Worm (Caenorhabditis elegans) whole organism, late embryonic: ENCODE results near the gene slc-25A29.
A peak's percentile ranks its signal among the peaks of the same experiment; 100 is the strongest.

Source experiments
- C08G9.2 ChIP-seq: sonication (generic microtip); optimal IDR thresholded peaks from 2 replicates; lab custom pipeline; 2016; ENCODE audit warnings: mild to moderate bottlenecking, missing genetic modification characterization, moderate library complexity, missing compliant biosample characterization
- C38D4.7 ChIP-seq: fragments of 200-800 bp; sonication (Bioruptor generic); optimal IDR thresholded peaks from 2 replicates; lab custom pipeline; 2018; ENCODE audit warnings: mild to moderate bottlenecking, missing genetic modification characterization, moderate library complexity, missing compliant biosample characterization
- K02D7.2 ChIP-seq: sonication (generic microtip); optimal IDR thresholded peaks from 2 replicates; lab custom pipeline; 2017; ENCODE audit warnings: mild to moderate bottlenecking, missing genetic modification characterization, missing compliant biosample characterization
- K09A11.1 ChIP-seq: sonication (generic microtip); optimal IDR thresholded peaks from 2 replicates; lab custom pipeline; 2017; ENCODE audit warnings: antibody characterized with exemption, mild to moderate bottlenecking, missing genetic modification characterization, missing compliant biosample characterization; ENCODE audit not compliant: insufficient read depth
- ahr-1 ChIP-seq: sonication (generic microtip); optimal IDR thresholded peaks from 2 replicates; lab custom pipeline; 2016; ENCODE audit warnings: missing genetic modification characterization, missing compliant biosample characterization
- ama-1 ChIP-seq: fragments of 150-350 bp; optimal IDR thresholded peaks from 2 replicates; lab custom pipeline; 2014
- ceh-22 ChIP-seq: sonication (generic microtip); optimal IDR thresholded peaks from 2 replicates; lab custom pipeline; 2017; ENCODE audit warnings: missing biosample characterization, missing genetic modification characterization
- ceh-24 ChIP-seq: sonication (generic microtip); optimal IDR thresholded peaks from 2 replicates; lab custom pipeline; 2016; ENCODE audit warnings: mild to moderate bottlenecking, missing genetic modification characterization, missing compliant biosample characterization
- ceh-30 ChIP-seq: fragments of 150-350 bp; optimal IDR thresholded peaks from 2 replicates; lab custom pipeline; 2014; ENCODE audit warnings: missing biosample characterization, missing genetic modification characterization
- ceh-34 ChIP-seq: sonication (generic microtip); optimal IDR thresholded peaks from 2 replicates; lab custom pipeline; 2016; ENCODE audit warnings: mild to moderate bottlenecking, missing genetic modification characterization, missing compliant biosample characterization
- ceh-45 ChIP-seq: fragments of 200-800 bp; sonication (Bioruptor generic); IDR thresholded peaks from 2 replicates; pipeline ENCODE4 v1.3.6; 2022; ENCODE audit warnings: missing genetic modification reagents, missing genetic modification characterization, missing compliant biosample characterization
- ceh-6 ChIP-seq: fragments of 200-800 bp; sonication (Bioruptor generic); optimal IDR thresholded peaks from 2 replicates; lab custom pipeline; 2018; ENCODE audit warnings: mild to moderate bottlenecking, missing genetic modification characterization, missing compliant biosample characterization
- ceh-9 ChIP-seq: sonication (generic microtip); optimal IDR thresholded peaks from 2 replicates; lab custom pipeline; 2016; ENCODE audit warnings: mild to moderate bottlenecking, missing genetic modification characterization, inconsistent platforms, missing compliant biosample characterization
- che-1 ChIP-seq: sonication (generic microtip); optimal IDR thresholded peaks from 2 replicates; lab custom pipeline; 2016; ENCODE audit warnings: mild to moderate bottlenecking, missing genetic modification characterization, missing compliant biosample characterization
- dmd-4 ChIP-seq: sonication (generic microtip); optimal IDR thresholded peaks from 2 replicates; lab custom pipeline; 2016; ENCODE audit warnings: borderline replicate concordance, missing genetic modification characterization, missing compliant biosample characterization
- elt-2 ChIP-seq: sonication (generic microtip); optimal IDR thresholded peaks from 2 replicates; lab custom pipeline; 2016; ENCODE audit warnings: missing genetic modification reagents, missing genetic modification characterization, missing compliant biosample characterization
- elt-4 ChIP-seq: sonication (generic microtip); optimal IDR thresholded peaks from 2 replicates; lab custom pipeline; 2016; ENCODE audit warnings: missing genetic modification characterization, missing compliant biosample characterization
- eyg-1 ChIP-seq: sonication (generic microtip); optimal IDR thresholded peaks from 2 replicates; lab custom pipeline; 2016; ENCODE audit warnings: missing genotype, missing genetic modification characterization, missing compliant biosample characterization
- fkh-6 ChIP-seq: sonication (generic microtip); optimal IDR thresholded peaks from 2 replicates; lab custom pipeline; 2016; ENCODE audit warnings: missing genetic modification characterization, missing compliant biosample characterization
- gmeb-2 ChIP-seq: sonication (generic microtip); optimal IDR thresholded peaks from 2 replicates; lab custom pipeline; 2016; ENCODE audit warnings: missing genetic modification characterization, inconsistent platforms, missing compliant biosample characterization
- hlh-30 ChIP-seq: sonication (generic microtip); optimal IDR thresholded peaks from 2 replicates; lab custom pipeline; 2017; ENCODE audit warnings: antibody characterized with exemption, missing genetic modification characterization, missing compliant biosample characterization; ENCODE audit not compliant: insufficient read depth
- hlh-8 ChIP-seq: sonication (generic microtip); optimal IDR thresholded peaks from 2 replicates; lab custom pipeline; 2016; ENCODE audit warnings: missing genotype, missing genetic modification characterization, missing compliant biosample characterization
- lim-6 ChIP-seq: sonication (generic microtip); optimal IDR thresholded peaks from 2 replicates; lab custom pipeline; 2016; ENCODE audit warnings: missing genetic modification characterization, missing compliant biosample characterization
- lin-11 ChIP-seq: fragments of 200-800 bp; sonication (Bioruptor generic); optimal IDR thresholded peaks from 2 replicates; lab custom pipeline; 2018; ENCODE audit warnings: mild to moderate bottlenecking, missing genetic modification characterization, missing compliant biosample characterization
- mec-3 ChIP-seq: sonication (generic microtip); optimal IDR thresholded peaks from 2 replicates; lab custom pipeline; 2016; ENCODE audit warnings: borderline replicate concordance, missing genetic modification characterization, missing compliant biosample characterization
- nfya-1 ChIP-seq: sonication (generic microtip); optimal IDR thresholded peaks from 2 replicates; lab custom pipeline; 2017; ENCODE audit warnings: missing genetic modification characterization, mild to moderate bottlenecking, missing compliant biosample characterization, antibody characterized with exemption, moderate library complexity
- nhr-232 ChIP-seq: sonication (generic microtip); optimal IDR thresholded peaks from 2 replicates; lab custom pipeline; 2016; ENCODE audit warnings: missing genetic modification characterization, missing compliant biosample characterization
- odd-2 ChIP-seq: sonication (generic microtip); optimal IDR thresholded peaks from 2 replicates; lab custom pipeline; 2017; ENCODE audit warnings: antibody characterized with exemption, mild to moderate bottlenecking, missing genetic modification characterization, missing compliant biosample characterization
- pag-3 ChIP-seq: sonication (generic microtip); optimal IDR thresholded peaks from 2 replicates; lab custom pipeline; 2016; ENCODE audit warnings: missing compliant biosample characterization, missing genetic modification characterization, borderline replicate concordance
- pax-1 ChIP-seq: fragments of 150-350 bp; optimal IDR thresholded peaks from 2 replicates; lab custom pipeline; 2014; ENCODE audit warnings: missing biosample characterization, missing genetic modification characterization
- pha-2 ChIP-seq: sonication (generic microtip); optimal IDR thresholded peaks from 2 replicates; lab custom pipeline; 2017; ENCODE audit warnings: mild to moderate bottlenecking, missing genetic modification characterization, missing compliant biosample characterization
- pros-1 ChIP-seq: fragments of 150-350 bp; optimal IDR thresholded peaks from 2 replicates; lab custom pipeline; 2014; ENCODE audit warnings: missing biosample characterization, missing genetic modification reagents, missing genetic modification characterization
- rnt-1 ChIP-seq: sonication (generic microtip); optimal IDR thresholded peaks from 2 replicates; lab custom pipeline; 2016; ENCODE audit warnings: missing genetic modification characterization, missing compliant biosample characterization
- sox-2 ChIP-seq: fragments of 200-800 bp; sonication (Bioruptor generic); IDR thresholded peaks from 2 replicates; pipeline ENCODE4 v1.3.6; 2022; ENCODE audit warnings: missing genetic modification reagents, missing genetic modification characterization, missing compliant biosample characterization
- sox-4 ChIP-seq: sonication (generic microtip); optimal IDR thresholded peaks from 2 replicates; lab custom pipeline; 2017; ENCODE audit warnings: mild to moderate bottlenecking, missing genetic modification characterization, inconsistent platforms, missing compliant biosample characterization
- syd-9 ChIP-seq: sonication (generic microtip); optimal IDR thresholded peaks from 2 replicates; lab custom pipeline; 2016; ENCODE audit warnings: mild to moderate bottlenecking, missing genetic modification characterization, moderate library complexity, missing compliant biosample characterization
- tbx-2 ChIP-seq: sonication (generic microtip); optimal IDR thresholded peaks from 2 replicates; lab custom pipeline; 2016; ENCODE audit warnings: missing genetic modification characterization, missing compliant biosample characterization
- unc-3 ChIP-seq, 2 experiments: fragments of 200-800 bp in 1 of 2; sonication (Bioruptor generic) in 1 of 2; sonication (generic microtip) in 1 of 2; conservative IDR thresholded peaks in 1 of 2; optimal IDR thresholded peaks in 1 of 2; 2 replicates each; pipeline versions ENCODE4 v1.3.6 to Lab custom; 2016 to 2022; ENCODE audit warnings: missing compliant biosample characterization in 2 of 2, missing genetic modification characterization in 2 of 2, missing genetic modification reagents in 1 of 2
- unc-42 ChIP-seq: sonication (generic microtip); optimal IDR thresholded peaks from 2 replicates; lab custom pipeline; 2016; ENCODE audit warnings: missing genotype, missing genetic modification characterization, missing compliant biosample characterization
- unc-55 ChIP-seq: sonication (generic microtip); optimal IDR thresholded peaks from 2 replicates; lab custom pipeline; 2017; ENCODE audit warnings: missing biosample characterization, missing genetic modification reagents, missing genetic modification characterization
- ztf-16 ChIP-seq: sonication (generic microtip); optimal IDR thresholded peaks from 2 replicates; lab custom pipeline; 2017; ENCODE audit warnings: missing genetic modification characterization, missing compliant biosample characterization

The slc-25A29 gene

DNA sequence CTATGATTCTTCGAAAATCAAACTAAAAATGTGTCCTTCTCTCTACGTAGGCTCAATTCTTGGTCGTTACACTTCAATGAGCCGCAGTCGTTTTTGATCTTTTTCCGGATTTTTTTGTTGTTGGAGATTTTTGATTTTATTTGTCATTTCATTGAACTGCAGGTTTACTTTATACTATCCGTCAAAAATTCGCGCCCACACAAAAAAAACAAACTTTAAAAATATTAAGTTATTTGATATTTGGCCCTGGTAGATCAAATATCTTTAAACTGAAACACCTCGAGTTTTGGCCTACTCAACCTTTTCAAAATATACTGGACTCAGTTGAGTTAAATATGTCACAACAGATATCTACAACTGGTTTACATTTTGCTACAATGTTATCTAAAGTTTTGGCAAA is 42.3 kb downstream of the slc-25A29 start:
- TF ChIP-seq ceh-6 (GFP tag; lab: Kevin White, UChicago) = no peak
- no peak for TF ChIP-seq K09A11.1
- TF ChIP-seq ama-1 (lab: Kevin White, UChicago) = no peak
- no peak for TF ChIP-seq pha-2 (tag; lab: Kevin White, UChicago)
- TF ChIP-seq ceh-9 (tag; lab: Kevin White, UChicago) = no peak
- TF ChIP-seq mec-3 (tag; lab: Kevin White, UChicago) = no peak
- no peak for TF ChIP-seq hlh-8 (tag; lab: Kevin White, UChicago)
- no peak for TF ChIP-seq fkh-6 (tag; lab: Kevin White, UChicago)
- TF ChIP-seq ceh-45 (GFP tag; lab: Robert Waterston, UW) = no peak
- TF ChIP-seq odd-2 (tag; lab: Kevin White, UChicago) = no peak
- TF ChIP-seq gmeb-2 = no peak

DNA sequence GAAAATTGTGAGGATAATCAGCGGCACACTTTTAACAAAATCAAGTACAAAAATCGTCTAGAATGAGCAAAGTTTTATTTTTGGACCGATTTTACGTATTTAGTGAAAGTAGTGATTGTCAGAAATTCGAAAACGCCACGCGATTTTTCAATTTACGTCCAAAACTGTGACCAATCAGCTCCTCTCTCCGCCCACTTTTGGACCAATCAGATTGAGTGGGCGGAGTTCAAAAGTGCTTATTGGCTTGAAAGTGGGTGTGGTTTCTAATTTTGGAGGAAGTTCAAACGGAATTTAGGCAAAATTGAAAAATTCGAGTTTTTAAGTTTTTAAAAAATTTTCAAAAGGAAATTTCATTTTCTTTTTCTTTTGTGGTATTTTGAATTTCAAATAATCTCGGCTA is 43.5 kb downstream of the slc-25A29 start:
- TF ChIP-seq lim-6 = no peak
- no peak for TF ChIP-seq unc-42
- TF ChIP-seq ahr-1 (tag; lab: Kevin White, UChicago) = no peak
- TF ChIP-seq nfya-1 = peak; percentile 87
- TF ChIP-seq ceh-22 (tag; lab: Kevin White, UChicago) = no peak
- no peak for TF ChIP-seq K02D7.2 (tag; lab: Kevin White, UChicago)
- no peak for TF ChIP-seq unc-55 (GFP tag; lab: Kevin White, UChicago)
- TF ChIP-seq, all 69 proteins: peak for 1

DNA sequence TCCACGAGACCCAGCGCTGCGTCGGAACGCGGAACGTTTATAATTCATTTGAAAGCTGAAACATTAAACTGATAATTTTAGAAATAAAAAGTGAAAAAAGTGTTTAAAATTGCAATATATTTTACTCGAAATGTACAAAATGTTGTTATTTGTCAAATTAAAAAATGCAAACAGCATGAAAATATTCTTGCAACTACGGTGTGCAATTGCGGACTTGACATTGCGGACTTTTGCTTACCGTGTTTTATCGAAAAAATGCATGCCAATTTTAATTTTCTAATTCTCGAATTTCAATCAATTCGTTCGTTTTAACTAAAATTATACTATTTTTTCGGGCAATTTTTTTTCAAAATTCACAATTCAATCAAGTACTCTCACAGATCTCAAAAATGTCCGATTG is 45.8 kb downstream of the slc-25A29 start, which contains the start of the genes R11H6.5 and ccnk-1:
Gene R11H6.5, minus strand, starts transcription at position 55 of the 400 bp plus-strand sequence.
Gene ccnk-1, plus strand, starts transcription at position 381 of the 400 bp plus-strand sequence.
- TF ChIP-seq fkh-6 (tag; lab: Kevin White, UChicago) (no peak), ceh-24 (tag; lab: Kevin White, UChicago) (no peak), unc-3 (GFP tag; conservative IDR thresholded peaks at IDR 0.05; lab: Robert Waterston, UW) (no peak), unc-3 (tag; optimal IDR thresholded peaks at IDR 0.05; lab: Kevin White, UChicago) (no peak), pros-1 (tag; lab: Kevin White, UChicago) (no peak), tbx-2 (peak; percentile 17), elt-2 (no peak), ztf-16 (tag; lab: Kevin White, UChicago) (no peak), lin-11 (no peak), eyg-1 (tag; lab: Kevin White, UChicago) (no peak), ceh-34 (no peak), nfya-1 (peak; percentile 71), mec-3 (tag; lab: Kevin White, UChicago) (no peak), gmeb-2 (no peak)

DNA sequence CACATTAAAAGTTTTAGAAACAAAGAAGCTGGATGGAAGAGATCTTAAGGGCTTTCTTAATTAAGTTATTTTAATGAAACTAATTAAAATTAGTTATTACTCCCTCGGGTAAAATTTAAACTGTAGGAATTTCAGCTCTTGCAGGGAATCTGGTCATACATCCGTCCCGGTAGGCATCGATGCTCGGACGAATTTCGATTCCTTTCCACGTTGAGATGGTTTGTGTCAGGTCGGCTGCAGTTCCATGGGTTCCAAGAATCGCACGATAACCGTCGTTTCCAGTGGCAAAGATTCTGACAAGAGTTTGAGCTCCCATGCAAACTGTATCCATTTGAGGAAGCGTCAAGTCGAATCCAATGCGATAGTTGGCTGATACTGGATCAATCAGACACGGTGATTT is 47.2 kb downstream of the slc-25A29 start:
- no peak for TF ChIP-seq sox-4 (tag; lab: Kevin White, UChicago)
- no peak for TF ChIP-seq lim-6
- TF ChIP-seq ceh-30 (tag; lab: Kevin White, UChicago) = no peak
- no peak for TF ChIP-seq syd-9
- no peak for TF ChIP-seq elt-4 (tag; lab: Kevin White, UChicago)
- no peak for TF ChIP-seq hlh-30 (tag; lab: Kevin White, UChicago)
- TF ChIP-seq dmd-4 (tag; lab: Kevin White, UChicago) = no peak
- TF ChIP-seq C08G9.2 = no peak
- TF ChIP-seq pag-3 = no peak
- no peak for TF ChIP-seq ceh-24 (tag; lab: Kevin White, UChicago)
- no peak for TF ChIP-seq C38D4.7 (GFP tag; lab: Kevin White, UChicago)
- no peak for TF ChIP-seq ceh-22 (tag; lab: Kevin White, UChicago)
- TF ChIP-seq rnt-1 (tag; lab: Kevin White, UChicago) = no peak
- TF ChIP-seq sox-2 (GFP tag; lab: Robert Waterston, UW) = no peak
- no peak for TF ChIP-seq tbx-2
- TF ChIP-seq nhr-232 (tag; lab: Kevin White, UChicago) = no peak
- TF ChIP-seq pax-1 (tag; lab: Kevin White, UChicago) = no peak
- no peak for TF ChIP-seq che-1 (tag; lab: Kevin White, UChicago)
